Fruit fly (Drosophila melanogaster): ENCODE measurements around the gene CG12499.

Gene CG12499

dm6 chr3R:22400246-22400645 is 46.1 kb downstream of the CG12499 start (continued):
- TF ChIP-seq CG17328 (GFP tag; IDR thresholded peaks at IDR 0.05) = peak; percentile 42; the same call in 1 of the 2 replicates
- no peak for TF ChIP-seq lola (GFP tag; optimal IDR thresholded peaks at IDR 0.05)
- TF ChIP-seq CG16815 (GFP tag; optimal IDR thresholded peaks at IDR 0.05) = no peak
- TF ChIP-seq bsh (GFP tag; optimal IDR thresholded peaks at IDR 0.05) = peak; percentile 14 to 58
- TF ChIP-seq PHDP (tag; optimal IDR thresholded peaks at IDR 0.05) = no peak
- no peak for TF ChIP-seq nom (GFP tag; optimal IDR thresholded peaks at IDR 0.05)
- no peak for TF ChIP-seq HmgD (GFP tag; optimal IDR thresholded peaks at IDR 0.05)
- no peak for TF ChIP-seq Bgb (GFP tag; IDR thresholded peaks at IDR 0.05; ENCODE audit: partially characterized antibody)
- TF ChIP-seq CG6175 (GFP tag; IDR thresholded peaks at IDR 0.05) = no peak
- TF ChIP-seq Hsf (GFP tag; optimal IDR thresholded peaks at IDR 0.05) = peak; percentile 34
- TF ChIP-seq CG17568 (GFP tag; optimal IDR thresholded peaks at IDR 0.05) = no peak
- TF ChIP-seq ewg (GFP tag; optimal IDR thresholded peaks at IDR 0.05) = no peak
- TF ChIP-seq CHES-1-like (GFP tag; optimal IDR thresholded peaks at IDR 0.05) = no peak
- TF ChIP-seq slbo (GFP tag; IDR thresholded peaks at IDR 0.05) = peak; percentile 73
- TF ChIP-seq CG12155 (GFP tag; optimal IDR thresholded peaks at IDR 0.05) = no peak
- peak; percentile 80 for TF ChIP-seq Rfx (GFP tag; IDR thresholded peaks at IDR 0.05)
- TF ChIP-seq Six4 (GFP tag; optimal IDR thresholded peaks at IDR 0.05) = no peak
- TF ChIP-seq Hr39 (optimal IDR thresholded peaks at IDR 0.05) = no peak
- peak; percentile 49; the same call in 1 of the 2 replicates for TF ChIP-seq Atf6 (GFP tag; IDR thresholded peaks at IDR 0.05)
- TF ChIP-seq Mrtf (GFP tag; IDR thresholded peaks at IDR 0.05) = peak; percentile 62; the same call in 2 of the 3 replicates
- 0 out of 2 replicates have a peak, but pooled peaks have one; percentile 29 for TF ChIP-seq sob (GFP tag; IDR thresholded peaks at IDR 0.05)
- TF ChIP-seq ato (GFP tag; IDR thresholded peaks at IDR 0.05; ENCODE audit: partially characterized antibody) = no peak
- TF ChIP-seq sqz (GFP tag; optimal IDR thresholded peaks at IDR 0.05) = no peak
- TF ChIP-seq Vsx1 (GFP tag; optimal IDR thresholded peaks at IDR 0.05) = no peak
- peak; percentile 23 for TF ChIP-seq HHEX (GFP tag; optimal IDR thresholded peaks at IDR 0.05)
- peak; percentile 71 for TF ChIP-seq lmd (GFP tag; IDR thresholded peaks at IDR 0.05)
- peak; percentile 53; the same call in 1 of the 2 replicates for TF ChIP-seq HLH3B (GFP tag; IDR thresholded peaks at IDR 0.05)
- TF ChIP-seq fd96Cb (tag; optimal IDR thresholded peaks at IDR 0.05) = peak; percentile 18
- no peak for TF ChIP-seq CG2116 (GFP tag; optimal IDR thresholded peaks at IDR 0.05)
- TF ChIP-seq CG11085 (GFP tag; IDR thresholded peaks at IDR 0.05) = no peak
- TF ChIP-seq nmo (GFP tag; optimal IDR thresholded peaks at IDR 0.05) = peak; percentile 34
- TF ChIP-seq Nf-YB (GFP tag; optimal IDR thresholded peaks at IDR 0.05) = no peak
- no peak for TF ChIP-seq Neu2 (GFP tag; optimal IDR thresholded peaks at IDR 0.05; ENCODE audit: borderline replicate concordance)
- TF ChIP-seq CG8765 (GFP tag; IDR thresholded peaks at IDR 0.05) = no peak
- no peak for TF ChIP-seq Hr3 (GFP tag; optimal IDR thresholded peaks at IDR 0.05)
- TF ChIP-seq tup (GFP tag; optimal IDR thresholded peaks at IDR 0.05) = no peak
- peak; percentile 29 for TF ChIP-seq CG10267 (tag; optimal IDR thresholded peaks at IDR 0.05)
- TF ChIP-seq CG8359 (GFP tag; optimal IDR thresholded peaks at IDR 0.05; ENCODE audit: borderline replicate concordance) = no peak
- no peak for TF ChIP-seq CG15011 (GFP tag; optimal IDR thresholded peaks at IDR 0.05)
- TF ChIP-seq CG18476 (GFP tag; optimal IDR thresholded peaks at IDR 0.05) = peak; percentile 14
- no peak for TF ChIP-seq CG34376 (GFP tag; optimal IDR thresholded peaks at IDR 0.05)
- TF ChIP-seq crp (GFP tag; optimal IDR thresholded peaks at IDR 0.05) = no peak
- 0 out of 2 replicates have a peak, but pooled peaks have one; percentile 15 for TF ChIP-seq CG14667 (GFP tag; IDR thresholded peaks at IDR 0.05)
- peak; percentile 8 for TF ChIP-seq CG1602 (GFP tag; optimal IDR thresholded peaks at IDR 0.05)
- no peak for TF ChIP-seq Sry-δ (GFP tag; optimal IDR thresholded peaks at IDR 0.05)
- peak; percentile 25 for TF ChIP-seq ind (GFP tag; optimal IDR thresholded peaks at IDR 0.05)
- TF ChIP-seq Xrp1 (GFP tag; IDR thresholded peaks at IDR 0.05) = peak; percentile 54; the same call in 1 of the 2 replicates
- TF ChIP-seq Meics (GFP tag; optimal IDR thresholded peaks at IDR 0.05) = peak; percentile 41
- peak; percentile 55 for TF ChIP-seq Taf1 (GFP tag; IDR thresholded peaks at IDR 0.05)
- TF ChIP-seq fd102C (GFP tag; optimal IDR thresholded peaks at IDR 0.05) = no peak
